Worm (Caenorhabditis elegans) whole organism, L3 larva: ENCODE results near the gene W08E12.2.
A peak's percentile ranks its signal among the peaks of the same experiment; 100 is the strongest.

Experiments
- ama-1 ChIP-seq: fragments of 150-350 bp; optimal IDR thresholded peaks from 2 replicates; lab custom pipeline; 2018
- ceh-82 ChIP-seq: fragments of 150-350 bp; optimal IDR thresholded peaks from 2 replicates; lab custom pipeline; 2014; ENCODE audit warnings: missing biosample characterization, missing genetic modification characterization
- ceh-9 ChIP-seq: sonication (generic microtip); optimal IDR thresholded peaks from 2 replicates; lab custom pipeline; 2018; ENCODE audit warnings: missing biosample characterization, missing genetic modification characterization
- daf-12 ChIP-seq: fragments of 150-350 bp; optimal IDR thresholded peaks from 2 replicates; lab custom pipeline; 2014; ENCODE audit warnings: missing biosample characterization, missing genetic modification reagents, missing genetic modification characterization
- egl-5 ChIP-seq: fragments of 150-350 bp; optimal IDR thresholded peaks from 2 replicates; lab custom pipeline; 2017; ENCODE audit warnings: missing biosample characterization, missing genetic modification reagents, missing genetic modification characterization, inconsistent platforms
- elt-1 ChIP-seq: fragments of 150-350 bp; optimal IDR thresholded peaks from 2 replicates; lab custom pipeline; 2014; ENCODE audit warnings: missing biosample characterization, missing genetic modification characterization
- elt-2 ChIP-seq: sonication (generic microtip); optimal IDR thresholded peaks from 2 replicates; lab custom pipeline; 2016; ENCODE audit warnings: missing genetic modification reagents, mild to moderate bottlenecking, missing genetic modification characterization, missing compliant biosample characterization
- elt-3 ChIP-seq, 3 experiments: fragments of 150-350 bp in 1 of 3; sonication (generic microtip) in 2 of 3; optimal IDR thresholded peaks; 2 replicates in 2 of 3; 4 replicates in 1 of 3; lab custom pipeline; 2014 to 2017; ENCODE audit warnings: missing biosample characterization in 3 of 3, missing genetic modification characterization in 3 of 3
- fkh-10 ChIP-seq: sonication (generic microtip); optimal IDR thresholded peaks from 2 replicates; lab custom pipeline; 2017; ENCODE audit warnings: missing biosample characterization, missing genetic modification reagents, missing genetic modification characterization
- fkh-2 ChIP-seq: fragments of 150-350 bp; optimal IDR thresholded peaks from 2 replicates; lab custom pipeline; 2014; ENCODE audit warnings: missing biosample characterization, missing genetic modification reagents, missing genetic modification characterization
- lin-15B ChIP-seq: fragments of 150-350 bp; optimal IDR thresholded peaks from 2 replicates; lab custom pipeline; 2014; ENCODE audit warnings: missing biosample characterization, missing genetic modification characterization
- lin-39 ChIP-seq: fragments of 150-350 bp; optimal IDR thresholded peaks from 2 replicates; lab custom pipeline; 2018; ENCODE audit warnings: missing biosample characterization, missing genetic modification reagents, missing genetic modification characterization
- lsy-12 ChIP-seq: sonication (generic microtip); optimal IDR thresholded peaks from 2 replicates; lab custom pipeline; 2016; ENCODE audit warnings: mild to moderate bottlenecking, missing genetic modification characterization, missing compliant biosample characterization
- mml-1 ChIP-seq: fragments of 150-350 bp; sonication (generic microtip); optimal IDR thresholded peaks from 3 replicates; lab custom pipeline; 2014; ENCODE audit warnings: missing biosample characterization, missing genetic modification characterization
- nfya-1 ChIP-seq: sonication (generic microtip); optimal IDR thresholded peaks from 2 replicates; lab custom pipeline; 2017; ENCODE audit warnings: missing genetic modification characterization, mild to moderate bottlenecking, missing compliant biosample characterization, antibody characterized with exemption, moderate library complexity; ENCODE audit not compliant: insufficient read depth
- nhr-12 ChIP-seq: fragments of 150-350 bp; optimal IDR thresholded peaks from 2 replicates; lab custom pipeline; 2014; ENCODE audit warnings: missing biosample characterization, missing genetic modification characterization
- nhr-23 ChIP-seq: fragments of 150-350 bp; optimal IDR thresholded peaks from 2 replicates; lab custom pipeline; 2014; ENCODE audit warnings: missing biosample characterization, missing genetic modification reagents, missing genetic modification characterization
- nhr-237 ChIP-seq: fragments of 150-350 bp; optimal IDR thresholded peaks from 2 replicates; lab custom pipeline; 2014; ENCODE audit warnings: missing biosample characterization, missing genetic modification characterization
- nhr-28 ChIP-seq: fragments of 150-350 bp; optimal IDR thresholded peaks from 2 replicates; lab custom pipeline; 2014; ENCODE audit warnings: missing biosample characterization, missing genetic modification characterization
- nhr-67 ChIP-seq: fragments of 150-350 bp; optimal IDR thresholded peaks from 2 replicates; lab custom pipeline; 2014; ENCODE audit warnings: missing biosample characterization, missing genetic modification characterization
- nhr-76 ChIP-seq: fragments of 150-350 bp; sonication (generic microtip); optimal IDR thresholded peaks from 5 replicates; lab custom pipeline; 2014; ENCODE audit warnings: missing biosample characterization, missing genetic modification characterization
- nhr-77 ChIP-seq: fragments of 150-350 bp; optimal IDR thresholded peaks from 2 replicates; lab custom pipeline; 2014; ENCODE audit warnings: missing biosample characterization, missing genetic modification characterization
- pha-4 ChIP-seq: fragments of 150-350 bp; optimal IDR thresholded peaks from 2 replicates; lab custom pipeline; 2014; ENCODE audit warnings: missing biosample characterization, missing genetic modification reagents, missing genetic modification characterization
- pqm-1 ChIP-seq: fragments of 150-350 bp; optimal IDR thresholded peaks from 2 replicates; lab custom pipeline; 2017; ENCODE audit warnings: missing biosample characterization, missing genetic modification characterization, inconsistent platforms
- skn-1 ChIP-seq: fragments of 150-350 bp; optimal IDR thresholded peaks from 2 replicates; lab custom pipeline; 2014; ENCODE audit warnings: missing biosample characterization, missing genetic modification characterization
- snpc-4 ChIP-seq: fragments of 150-350 bp; optimal IDR thresholded peaks from 2 replicates; lab custom pipeline; 2014; ENCODE audit warnings: missing biosample characterization, missing genetic modification characterization
- tbx-2 ChIP-seq: sonication (generic microtip); optimal IDR thresholded peaks from 2 replicates; lab custom pipeline; 2016; ENCODE audit warnings: mild to moderate bottlenecking, missing genetic modification characterization, missing compliant biosample characterization
- ztf-11 ChIP-seq: fragments of 150-350 bp; optimal IDR thresholded peaks from 2 replicates; lab custom pipeline; 2014; ENCODE audit warnings: missing biosample characterization, missing genetic modification characterization
- ztf-4 ChIP-seq: fragments of 150-350 bp; optimal IDR thresholded peaks from 2 replicates; lab custom pipeline; 2014; ENCODE audit warnings: missing biosample characterization, missing genetic modification characterization

Gene W08E12.2

ce11 chrIV:3305575-3305974, at the start of gene W08E12.2:
Gene W08E12.2 (plus strand): TSS chrIV:3305875.
- no peak for TF ChIP-seq ztf-4 (tag; lab: Kevin White, UChicago)
- TF ChIP-seq egl-5 (tag; lab: Kevin White, UChicago): no peak
- TF ChIP-seq fkh-10 (GFP tag; lab: Kevin White, UChicago): no peak
- no peak for TF ChIP-seq mml-1
- no peak for TF ChIP-seq fkh-2 (tag; lab: Kevin White, UChicago)
- no peak for TF ChIP-seq nhr-23 (tag; lab: Kevin White, UChicago)
- no peak for TF ChIP-seq lsy-12 (tag; lab: Kevin White, UChicago)
- no peak for TF ChIP-seq ceh-82 (tag; lab: Kevin White, UChicago)
- no peak for TF ChIP-seq nhr-12
- TF ChIP-seq skn-1 (tag; lab: Kevin White, UChicago): no peak
- no peak for TF ChIP-seq nhr-237 (tag; lab: Kevin White, UChicago)

ce11 chrIV:3256866-3257265, 48.8 kb upstream of the W08E12.2 start:
- TF ChIP-seq pha-4 (tag; lab: Kevin White, UChicago) (no peak), nhr-23 (tag; lab: Kevin White, UChicago) (peak; percentile 16)

ce11 chrIV:3258528-3258927, 47.1 kb upstream of the W08E12.2 start, which contains the start of gene T26C12.1:
Gene T26C12.1 (plus strand): TSS chrIV:3258910.
- TF ChIP-seq lin-39 (tag; lab: Kevin White, UChicago): no peak
- TF ChIP-seq pqm-1 (tag; lab: Kevin White, UChicago): peak; percentile 76
- no peak for TF ChIP-seq ceh-9
- peak; percentile 78 for TF ChIP-seq elt-2 (tag; lab: Kevin White, UChicago)
- TF ChIP-seq daf-12 (tag; lab: Kevin White, UChicago): no peak
- TF ChIP-seq fkh-10 (GFP tag; lab: Kevin White, UChicago): no peak
- TF ChIP-seq nhr-77 (tag; lab: Kevin White, UChicago): no peak

- TF ChIP-seq nhr-67 (tag; lab: Kevin White, UChicago): no peak
- TF ChIP-seq lin-39 (tag; lab: Kevin White, UChicago): no peak
Measured at ce11 chrIV:3260216-3260615, 45.5 kb upstream of the W08E12.2 start.

- TF ChIP-seq nhr-28 (tag; lab: Kevin White, UChicago): no peak
- TF ChIP-seq nfya-1: peak; percentile 93
- TF ChIP-seq, all 47 proteins: peak for 1
Measured at ce11 chrIV:3261761-3262160, 43.9 kb upstream of the W08E12.2 start.

- TF ChIP-seq lin-15B: no peak
- TF ChIP-seq elt-2 (tag; lab: Kevin White, UChicago): no peak
- TF ChIP-seq elt-3 (tag; optimal IDR thresholded peaks at IDR 0.05; lab: Kevin White, UChicago): no peak
- no peak for TF ChIP-seq ama-1 (lab: Kevin White, UChicago)
- TF ChIP-seq lin-39 (tag; lab: Kevin White, UChicago): no peak
- TF ChIP-seq tbx-2: no peak
- TF ChIP-seq pha-4 (tag; lab: Kevin White, UChicago): no peak
- no peak for TF ChIP-seq snpc-4
- TF ChIP-seq egl-5 (tag; lab: Kevin White, UChicago): no peak
- TF ChIP-seq skn-1 (tag; lab: Kevin White, UChicago): no peak
- no peak for TF ChIP-seq elt-1 (tag; lab: Kevin White, UChicago)
- no peak for TF ChIP-seq nhr-12
- TF ChIP-seq, all 47 proteins: peak for 0
Measured at ce11 chrIV:3265657-3266056, 40.0 kb upstream of the W08E12.2 start, which contains the start of gene T26C12.2. Gene T26C12.2 (minus strand): TSS chrIV:3265757.

ce11 chrIV:3266841-3267240, 38.8 kb upstream of the W08E12.2 start:
- TF ChIP-seq nhr-76 (tag; lab: Kevin White, UChicago): no peak
- TF ChIP-seq nhr-67 (tag; lab: Kevin White, UChicago): no peak
- TF ChIP-seq ztf-11 (tag; lab: Kevin White, UChicago): no peak
- no peak for TF ChIP-seq mml-1
- no peak for TF ChIP-seq fkh-2 (tag; lab: Kevin White, UChicago)
- TF ChIP-seq nhr-23 (tag; lab: Kevin White, UChicago): no peak
- no peak for TF ChIP-seq nfya-1
- TF ChIP-seq nhr-237 (tag; lab: Kevin White, UChicago): no peak
